Worm (Caenorhabditis elegans) whole organism, early embryonic: ENCODE measurements around the gene oac-53.

ENCODE experiments used
- B0310.2 ChIP-seq: sonication (generic microtip); optimal IDR thresholded peaks from 2 replicates; lab custom pipeline; 2016; ENCODE audit warnings: mild to moderate bottlenecking, missing genetic modification characterization, missing compliant biosample characterization
- F13C5.2 ChIP-seq: sonication (generic microtip); optimal IDR thresholded peaks from 2 replicates; lab custom pipeline; 2017; ENCODE audit warnings: mild to moderate bottlenecking, missing genetic modification characterization, inconsistent platforms, missing compliant biosample characterization
- aly-1 ChIP-seq: sonication (generic microtip); optimal IDR thresholded peaks from 2 replicates; lab custom pipeline; 2016; ENCODE audit warnings: missing genetic modification characterization, missing compliant biosample characterization
- ama-1 ChIP-seq: fragments of 150-350 bp; optimal IDR thresholded peaks from 2 replicates; lab custom pipeline; 2014
- ceh-13 ChIP-seq: fragments of 200-800 bp; sonication (Bioruptor generic); optimal IDR thresholded peaks from 2 replicates; lab custom pipeline; 2018; ENCODE audit warnings: mild to moderate bottlenecking, missing genetic modification characterization, missing compliant biosample characterization
- ceh-36 ChIP-seq: sonication (generic microtip); optimal IDR thresholded peaks from 2 replicates; lab custom pipeline; 2016; ENCODE audit warnings: missing genetic modification characterization, inconsistent platforms, missing compliant biosample characterization
- ets-7 ChIP-seq: sonication (generic microtip); optimal IDR thresholded peaks from 2 replicates; lab custom pipeline; 2016; ENCODE audit warnings: missing genotype, missing genetic modification characterization, missing compliant biosample characterization
- flt-1 ChIP-seq: fragments of 200-800 bp; sonication (Bioruptor generic); IDR thresholded peaks from 2 replicates; pipeline ENCODE4 v1.3.6; 2022; ENCODE audit warnings: missing genetic modification characterization, missing compliant biosample characterization
- hmbx-1 ChIP-seq: sonication (generic microtip); optimal IDR thresholded peaks from 2 replicates; lab custom pipeline; 2016; ENCODE audit warnings: mild to moderate bottlenecking, missing genetic modification characterization, missing compliant biosample characterization
- hmg-4 ChIP-seq: fragments of 200-800 bp; sonication (Bioruptor generic); optimal IDR thresholded peaks from 2 replicates; lab custom pipeline; 2018; ENCODE audit warnings: mild to moderate bottlenecking, missing genetic modification characterization, missing compliant biosample characterization
- hnd-1 ChIP-seq: sonication (generic microtip); optimal IDR thresholded peaks from 2 replicates; lab custom pipeline; 2016; ENCODE audit warnings: missing genetic modification characterization, missing compliant biosample characterization
- pes-1 ChIP-seq: fragments of 200-800 bp; sonication (Bioruptor generic); IDR thresholded peaks from 2 replicates; pipeline ENCODE4 v1.3.6; 2022; ENCODE audit warnings: missing genetic modification reagents, missing genetic modification characterization, missing compliant biosample characterization
- scrt-1 ChIP-seq: fragments of 200-800 bp; sonication (Bioruptor generic); IDR thresholded peaks from 2 replicates; pipeline ENCODE4 v1.3.6; 2022; ENCODE audit warnings: missing genetic modification characterization, missing compliant biosample characterization
- sea-1 ChIP-seq: fragments of 200-800 bp; sonication (Bioruptor generic); conservative IDR thresholded peaks from 2 replicates; pipeline ENCODE4 v1.3.6; 2022; ENCODE audit warnings: missing genetic modification characterization, missing compliant biosample characterization
- tbx-11 ChIP-seq: fragments of 200-800 bp; sonication (Bioruptor generic); IDR thresholded peaks from 2 replicates; pipeline ENCODE4 v1.3.6; 2022; ENCODE audit warnings: missing genetic modification characterization, missing compliant biosample characterization
- tbx-37 ChIP-seq: fragments of 200-800 bp; sonication (Bioruptor generic); conservative IDR thresholded peaks from 2 replicates; pipeline ENCODE4 v1.3.6; 2022; ENCODE audit warnings: missing genetic modification reagents, missing genetic modification characterization, missing compliant biosample characterization
- tra-4 ChIP-seq: sonication (generic microtip); optimal IDR thresholded peaks from 2 replicates; lab custom pipeline; 2017; ENCODE audit warnings: missing genetic modification characterization, missing compliant biosample characterization

oac-53 gene

ce11 chrV:16600623-16601022, 27.1 kb downstream of the oac-53 start, which contains the start of gene T03E6.9:
T03E6.9 (minus strand) TSS chrV:16600723.
- TF ChIP-seq hnd-1 (tag; lab: Kevin White, UChicago) (no peak), ama-1 (lab: Kevin White, UChicago) (no peak), ets-7 (tag; lab: Kevin White, UChicago) (no peak), ceh-13 (no peak), B0310.2 (no peak), hmbx-1 (tag; lab: Kevin White, UChicago) (no peak), tra-4 (tag; lab: Kevin White, UChicago) (no peak), F13C5.2 (tag; lab: Kevin White, UChicago) (no peak), hmg-4 (GFP tag; lab: Kevin White, UChicago) (no peak), ceh-36 (tag; lab: Kevin White, UChicago) (no peak), tbx-11 (no peak), aly-1 (no peak), sea-1 (GFP tag; lab: Robert Waterston, UW) (no peak), flt-1 (GFP tag; lab: Robert Waterston, UW) (no peak), pes-1 (GFP tag; lab: Robert Waterston, UW) (no peak), tbx-37 (GFP tag; lab: Robert Waterston, UW) (no peak), scrt-1 (GFP tag; lab: Robert Waterston, UW) (no peak)

- TF ChIP-seq ceh-13 = no peak
- no peak for TF ChIP-seq hnd-1 (tag; lab: Kevin White, UChicago)
- no peak for TF ChIP-seq hmg-4 (GFP tag; lab: Kevin White, UChicago)
- TF ChIP-seq scrt-1 (GFP tag; lab: Robert Waterston, UW) = no peak
- no peak for TF ChIP-seq F13C5.2 (tag; lab: Kevin White, UChicago)
- no peak for TF ChIP-seq ceh-36 (tag; lab: Kevin White, UChicago)
Measured at ce11 chrV:16599835-16600234, 27.9 kb downstream of the oac-53 start.

- TF ChIP-seq ceh-36 (tag; lab: Kevin White, UChicago) = no peak
- no peak for TF ChIP-seq flt-1 (GFP tag; lab: Robert Waterston, UW)
- TF ChIP-seq ceh-13 = no peak
- TF ChIP-seq tra-4 (tag; lab: Kevin White, UChicago) = no peak
- TF ChIP-seq tbx-11 = no peak
- TF ChIP-seq scrt-1 (GFP tag; lab: Robert Waterston, UW) = no peak
Measured at ce11 chrV:16598437-16598836, 29.3 kb downstream of the oac-53 start.

ce11 chrV:16596102-16596501, 31.7 kb downstream of the oac-53 start:
- TF ChIP-seq aly-1 (no peak), ets-7 (tag; lab: Kevin White, UChicago) (no peak), ama-1 (lab: Kevin White, UChicago) (no peak), scrt-1 (GFP tag; lab: Robert Waterston, UW) (no peak), hmbx-1 (tag; lab: Kevin White, UChicago) (no peak), flt-1 (GFP tag; lab: Robert Waterston, UW) (no peak), tra-4 (tag; lab: Kevin White, UChicago) (no peak), hnd-1 (tag; lab: Kevin White, UChicago) (no peak), tbx-37 (GFP tag; lab: Robert Waterston, UW) (no peak)

DNA sequence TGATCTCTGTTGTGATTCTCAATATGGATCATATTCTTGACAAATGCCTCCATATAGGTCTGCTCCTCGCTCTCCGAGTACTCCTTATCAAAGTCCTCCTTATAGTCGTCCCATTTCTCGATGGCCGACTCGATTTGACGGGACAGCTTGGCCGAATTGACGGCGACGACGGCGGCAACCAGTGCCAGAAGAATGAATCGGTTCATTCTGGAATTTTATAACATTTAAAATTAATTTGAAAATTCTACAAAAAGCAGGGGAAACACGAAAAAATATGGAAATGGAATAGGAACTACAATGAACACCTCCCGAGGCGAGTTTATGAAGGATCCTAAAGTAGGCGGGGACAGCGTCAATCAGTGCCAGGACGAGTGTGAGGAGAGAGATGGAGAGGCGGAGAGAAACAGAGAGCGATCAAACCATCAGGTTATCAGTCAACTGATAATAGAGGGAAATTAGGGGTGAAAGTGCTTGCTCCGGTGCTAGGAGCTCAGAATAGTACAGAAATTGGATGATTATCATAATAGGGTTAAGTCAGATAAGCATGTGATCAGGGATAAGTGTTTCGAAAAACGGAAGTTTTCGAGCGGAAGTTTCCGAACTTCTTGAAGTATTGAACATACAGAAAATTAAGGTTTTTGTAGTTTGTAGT, 32.5 kb downstream of the oac-53 start, which contains the start of gene cpl-1:
TSS of gene cpl-1 (minus strand) at position 207 of the 652 bp plus-strand sequence.
- TF ChIP-seq ets-7 (tag; lab: Kevin White, UChicago) = no peak
- no peak for TF ChIP-seq tbx-37 (GFP tag; lab: Robert Waterston, UW)
- TF ChIP-seq scrt-1 (GFP tag; lab: Robert Waterston, UW) = no peak
- TF ChIP-seq F13C5.2 (tag; lab: Kevin White, UChicago) = no peak
- no peak for TF ChIP-seq hmg-4 (GFP tag; lab: Kevin White, UChicago)
- TF ChIP-seq hnd-1 (tag; lab: Kevin White, UChicago) = no peak
- TF ChIP-seq sea-1 (GFP tag; lab: Robert Waterston, UW) = no peak
- no peak for TF ChIP-seq hmbx-1 (tag; lab: Kevin White, UChicago)
- no peak for TF ChIP-seq pes-1 (GFP tag; lab: Robert Waterston, UW)
- no peak for TF ChIP-seq B0310.2

ce11 chrV:16594514-16594913, 33.3 kb downstream of the oac-53 start:
- TF ChIP-seq ceh-13 = no peak
- TF ChIP-seq ama-1 (lab: Kevin White, UChicago) = no peak
- TF ChIP-seq F13C5.2 (tag; lab: Kevin White, UChicago) = no peak
- TF ChIP-seq hnd-1 (tag; lab: Kevin White, UChicago) = no peak
- no peak for TF ChIP-seq tbx-11
- no peak for TF ChIP-seq tra-4 (tag; lab: Kevin White, UChicago)
- no peak for TF ChIP-seq ets-7 (tag; lab: Kevin White, UChicago)

ce11 chrV:16593792-16594059, 34.0 kb downstream of the oac-53 start:
- TF ChIP-seq ama-1 (lab: Kevin White, UChicago) (no peak), pes-1 (GFP tag; lab: Robert Waterston, UW) (no peak), tbx-11 (no peak), hmg-4 (GFP tag; lab: Kevin White, UChicago) (no peak), tbx-37 (GFP tag; lab: Robert Waterston, UW) (no peak), F13C5.2 (tag; lab: Kevin White, UChicago) (no peak), hnd-1 (tag; lab: Kevin White, UChicago) (no peak), hmbx-1 (tag; lab: Kevin White, UChicago) (no peak), tra-4 (tag; lab: Kevin White, UChicago) (no peak), aly-1 (no peak), ceh-36 (tag; lab: Kevin White, UChicago) (no peak), ceh-13 (no peak), scrt-1 (GFP tag; lab: Robert Waterston, UW) (no peak)
